Fruit fly (Drosophila melanogaster): Measurements from ENCODE around the gene DIP2.

- TF ChIP-seq CG8159 (tag; optimal IDR thresholded peaks at IDR 0.05): peak; percentile 26
- TF ChIP-seq Pif1A (GFP tag; optimal IDR thresholded peaks at IDR 0.05): no peak
- TF ChIP-seq EcR (GFP tag; optimal IDR thresholded peaks at IDR 0.05): no peak
These were observed 33.5 kb downstream of the DIP2 start for dm6 chr3L:224004-224951.
